Worm (Caenorhabditis elegans): Measurements from ENCODE around the gene R08C7.8.
A peak's percentile ranks its signal among the peaks of the same experiment; 100 is the strongest.

The R08C7.8 gene

ce11 chrIV:4390438-4390894, 43.9 kb downstream of the R08C7.8 start, which contains the start of the genes rpl-7A and set-21:
Gene rpl-7A, minus strand, starts transcription at chrIV:4390590.
Gene set-21, plus strand, starts transcription at chrIV:4390844.
- TF ChIP-seq scrt-1 (GFP tag; IDR thresholded peaks at IDR 0.05) (0 out of 2 replicates have a peak, but pooled peaks have one; percentile 28), aly-1 (tag; optimal IDR thresholded peaks at IDR 0.05) (no peak), flt-1 (GFP tag; IDR thresholded peaks at IDR 0.05) (peak; percentile 52), hmbx-1 (tag; optimal IDR thresholded peaks at IDR 0.05) (no peak), sea-1 (GFP tag; conservative IDR thresholded peaks at IDR 0.05) (peak; percentile 74; the same call in 1 of the 2 replicates), tbx-37 (GFP tag; conservative IDR thresholded peaks at IDR 0.05) (peak; percentile 51), pes-1 (GFP tag; IDR thresholded peaks at IDR 0.05) (peak; percentile 74), F13C5.2 (tag; optimal IDR thresholded peaks at IDR 0.05) (peak; percentile 86), hmg-4 (GFP tag; optimal IDR thresholded peaks at IDR 0.05) (peak; percentile 57), B0310.2 (tag; optimal IDR thresholded peaks at IDR 0.05) (peak; percentile 18), ama-1 (optimal IDR thresholded peaks at IDR 0.05) (no peak), ceh-13 (GFP tag; optimal IDR thresholded peaks at IDR 0.05) (no peak)

- 0 out of 2 replicates have a peak, but pooled peaks have one; percentile 9 for TF ChIP-seq sea-1 (GFP tag; conservative IDR thresholded peaks at IDR 0.05)
These were observed 44.9 kb downstream of the R08C7.8 start for ce11 chrIV:4389427-4389826.

- TF ChIP-seq ama-1 (optimal IDR thresholded peaks at IDR 0.05): peak; percentile 2
These were observed 45.5 kb downstream of the R08C7.8 start for ce11 chrIV:4388854-4389253.

DNA sequence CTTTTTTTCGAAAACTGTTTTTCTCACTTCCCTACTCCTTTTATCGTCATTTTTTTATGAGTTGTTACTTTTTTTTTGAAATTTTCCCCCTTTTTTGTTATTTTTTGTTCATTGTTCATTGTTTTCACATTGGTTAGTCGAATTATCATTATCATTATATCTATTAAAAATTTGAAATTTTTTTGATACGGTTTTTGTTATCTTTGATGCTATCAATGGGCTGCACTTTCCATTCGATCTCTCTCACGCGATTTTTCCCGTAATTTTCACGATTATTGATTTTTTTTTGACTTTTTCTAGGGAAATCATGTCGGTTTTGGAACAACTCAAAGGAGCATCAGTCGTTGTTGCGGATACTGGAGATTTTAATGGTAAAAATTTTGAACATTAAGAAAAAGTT, 48.0 kb downstream of the R08C7.8 start, which contains the start of gene tald-1:
tald-1 (plus strand) TSS at position 301 of the 400 bp plus-strand sequence.
- TF ChIP-seq ceh-36 (tag; optimal IDR thresholded peaks at IDR 0.05): no peak
- TF ChIP-seq tbx-37 (GFP tag; conservative IDR thresholded peaks at IDR 0.05): no peak
- TF ChIP-seq hmg-4 (GFP tag; optimal IDR thresholded peaks at IDR 0.05): no peak
- no peak for TF ChIP-seq flt-1 (GFP tag; IDR thresholded peaks at IDR 0.05)
- TF ChIP-seq ceh-13 (GFP tag; optimal IDR thresholded peaks at IDR 0.05): no peak
- no peak for TF ChIP-seq ets-7 (tag; optimal IDR thresholded peaks at IDR 0.05)
- no peak for TF ChIP-seq tra-4 (tag; optimal IDR thresholded peaks at IDR 0.05)
- no peak for TF ChIP-seq tbx-11 (GFP tag; IDR thresholded peaks at IDR 0.05)
- TF ChIP-seq B0310.2 (tag; optimal IDR thresholded peaks at IDR 0.05): no peak
- TF ChIP-seq hmbx-1 (tag; optimal IDR thresholded peaks at IDR 0.05): no peak
- TF ChIP-seq pes-1 (GFP tag; IDR thresholded peaks at IDR 0.05): no peak
- no peak for TF ChIP-seq hnd-1 (tag; optimal IDR thresholded peaks at IDR 0.05)
- no peak for TF ChIP-seq ama-1 (optimal IDR thresholded peaks at IDR 0.05)
- TF ChIP-seq F13C5.2 (tag; optimal IDR thresholded peaks at IDR 0.05): no peak
- no peak for TF ChIP-seq sea-1 (GFP tag; conservative IDR thresholded peaks at IDR 0.05)
- TF ChIP-seq scrt-1 (GFP tag; IDR thresholded peaks at IDR 0.05): no peak
- TF ChIP-seq aly-1 (tag; optimal IDR thresholded peaks at IDR 0.05): no peak

Data from whole organism, early embryonic.